Worm (Caenorhabditis elegans) whole organism, L4 larva: Measurements from ENCODE around the gene F49C12.15.
A peak's percentile ranks its signal among the peaks of the same experiment; 100 is the strongest.

ENCODE experiments used
- D1046.2 ChIP-seq: fragments of 200-800 bp; sonication (Bioruptor generic); IDR thresholded peaks from 2 replicates; pipeline ENCODE4 v1.3.6; 2022; ENCODE audit warnings: missing genetic modification characterization, missing compliant biosample characterization
- F10B5.3 ChIP-seq: sonication (generic microtip); optimal IDR thresholded peaks from 2 replicates; lab custom pipeline; 2016; ENCODE audit warnings: mild to moderate bottlenecking, missing genetic modification characterization, missing compliant biosample characterization
- F26F4.8 ChIP-seq: fragments of 200-800 bp; sonication (Bioruptor generic); conservative IDR thresholded peaks from 2 replicates; pipeline ENCODE4 v1.3.6; 2022; ENCODE audit warnings: missing genetic modification characterization, missing compliant biosample characterization
- F37D6.2 ChIP-seq: sonication (generic microtip); optimal IDR thresholded peaks from 2 replicates; lab custom pipeline; 2016; ENCODE audit warnings: mild to moderate bottlenecking, missing genetic modification characterization, missing compliant biosample characterization
- T20F7.1 ChIP-seq: fragments of 200-800 bp; sonication (Bioruptor generic); optimal IDR thresholded peaks from 2 replicates; lab custom pipeline; 2018; ENCODE audit warnings: mild to moderate bottlenecking, missing genetic modification characterization, missing compliant biosample characterization
- T26A8.4 ChIP-seq: fragments of 200-800 bp; sonication (Bioruptor generic); IDR thresholded peaks from 2 replicates; pipeline ENCODE4 v1.3.6; 2022; ENCODE audit warnings: missing genetic modification characterization, missing compliant biosample characterization
- Y5F2A.4 ChIP-seq: fragments of 200-800 bp; sonication (Bioruptor generic); optimal IDR thresholded peaks from 2 replicates; lab custom pipeline; 2018; ENCODE audit warnings: mild to moderate bottlenecking, missing genetic modification characterization, missing compliant biosample characterization
- ZK546.5 ChIP-seq, 2 experiments: sonication (generic microtip); optimal IDR thresholded peaks; 2 replicates each; lab custom pipeline; 2017; ENCODE audit warnings: missing biosample characterization in 2 of 2, missing genetic modification characterization in 2 of 2
- ama-1 ChIP-seq: fragments of 150-350 bp; optimal IDR thresholded peaks from 2 replicates; lab custom pipeline; 2014; ENCODE audit warnings: inconsistent platforms, mixed read lengths
- attf-4 ChIP-seq: sonication (generic microtip); optimal IDR thresholded peaks from 3 replicates; lab custom pipeline; 2017; ENCODE audit warnings: missing biosample characterization, missing genetic modification characterization
- ceh-32 ChIP-seq: sonication (generic microtip); optimal IDR thresholded peaks from 2 replicates; lab custom pipeline; 2016; ENCODE audit warnings: mild to moderate bottlenecking, missing genetic modification characterization, missing compliant biosample characterization; ENCODE audit not compliant: poor library complexity
- ceh-44 ChIP-seq: fragments of 200-800 bp; sonication (Bioruptor generic); IDR thresholded peaks from 2 replicates; pipeline ENCODE4 v1.3.6; 2022; ENCODE audit warnings: missing genetic modification reagents, missing genetic modification characterization, missing compliant biosample characterization
- cey-2 ChIP-seq: sonication (generic microtip); optimal IDR thresholded peaks from 3 replicates; lab custom pipeline; 2017; ENCODE audit warnings: missing genetic modification characterization, mild to moderate bottlenecking, missing compliant biosample characterization, antibody characterized with exemption, borderline replicate concordance; ENCODE audit not compliant: insufficient read depth
- ctbp-1 ChIP-seq: fragments of 200-800 bp; sonication (Bioruptor generic); IDR thresholded peaks from 2 replicates; pipeline ENCODE4 v1.3.6; 2022; ENCODE audit warnings: missing genetic modification reagents, missing genetic modification characterization, missing compliant biosample characterization
- daf-16 ChIP-seq, 3 experiments: sonication (generic microtip); optimal IDR thresholded peaks; 2 replicates each; lab custom pipeline; 2016 to 2017; ENCODE audit warnings: missing genetic modification characterization in 3 of 3, missing genetic modification reagents in 3 of 3, mild to moderate bottlenecking in 2 of 3, missing compliant biosample characterization in 2 of 3, missing biosample characterization in 1 of 3, moderate library complexity in 1 of 3
- dmd-8 ChIP-seq: fragments of 200-800 bp; sonication (Bioruptor generic); IDR thresholded peaks from 2 replicates; pipeline ENCODE4 v1.3.6; 2022; ENCODE audit warnings: missing genetic modification characterization, missing compliant biosample characterization
- dpl-1 ChIP-seq: fragments of 150-350 bp; optimal IDR thresholded peaks from 2 replicates; lab custom pipeline; 2014; ENCODE audit warnings: missing biosample characterization, missing genetic modification reagents, missing genetic modification characterization
- egl-27 ChIP-seq: sonication (generic microtip); optimal IDR thresholded peaks from 3 replicates; lab custom pipeline; 2017; ENCODE audit warnings: missing biosample characterization, missing genetic modification reagents, missing genetic modification characterization
- fkh-10 ChIP-seq: fragments of 150-350 bp; optimal IDR thresholded peaks from 2 replicates; lab custom pipeline; 2014; ENCODE audit warnings: missing biosample characterization, missing genetic modification reagents, missing genetic modification characterization
- fos-1 ChIP-seq: fragments of 150-350 bp; optimal IDR thresholded peaks from 2 replicates; lab custom pipeline; 2014; ENCODE audit warnings: missing biosample characterization, missing genetic modification characterization
- gei-8 ChIP-seq: fragments of 200-800 bp; sonication (Bioruptor generic); optimal IDR thresholded peaks from 2 replicates; lab custom pipeline; 2018; ENCODE audit warnings: mild to moderate bottlenecking, missing genetic modification characterization, missing compliant biosample characterization
- hif-1 ChIP-seq, 2 experiments: sonication (generic microtip); optimal IDR thresholded peaks; 2 replicates each; lab custom pipeline; 2016 to 2017; ENCODE audit warnings: missing compliant biosample characterization in 2 of 2, missing genetic modification characterization in 2 of 2, missing genetic modification reagents in 2 of 2, missing genotype in 2 of 2, mild to moderate bottlenecking in 1 of 2
- hlh-11 ChIP-seq: fragments of 200-800 bp; sonication (Bioruptor generic); optimal IDR thresholded peaks from 2 replicates; lab custom pipeline; 2018; ENCODE audit warnings: mild to moderate bottlenecking, missing genetic modification characterization, missing compliant biosample characterization
- lsy-2 ChIP-seq, 2 experiments: fragments of 150-350 bp in 1 of 2; sonication (generic microtip) in 1 of 2; optimal IDR thresholded peaks; 2 replicates each; lab custom pipeline; 2014 to 2017; ENCODE audit warnings: missing biosample characterization in 2 of 2, missing genetic modification characterization in 2 of 2
- madf-5 ChIP-seq, 2 experiments: fragments of 200-800 bp; sonication (Bioruptor generic); IDR thresholded peaks; 2 replicates each; pipeline ENCODE4 v1.3.6; 2022; ENCODE audit warnings: missing compliant biosample characterization in 2 of 2, missing genetic modification characterization in 2 of 2
- mdl-1 ChIP-seq, 2 experiments: fragments of 150-350 bp in 1 of 2; sonication (generic microtip) in 1 of 2; optimal IDR thresholded peaks; 2 replicates each; lab custom pipeline; 2014 to 2017; ENCODE audit warnings: missing biosample characterization in 2 of 2, missing genetic modification characterization in 2 of 2
- mdt-29 ChIP-seq: fragments of 200-800 bp; sonication (Bioruptor generic); IDR thresholded peaks from 2 replicates; pipeline ENCODE4 v1.3.6; 2022; ENCODE audit warnings: missing genetic modification reagents, missing genetic modification characterization, missing compliant biosample characterization
- mxl-2 ChIP-seq: fragments of 200-800 bp; sonication (Bioruptor generic); conservative IDR thresholded peaks from 2 replicates; pipeline ENCODE4 v1.3.6; 2022; ENCODE audit warnings: missing genetic modification reagents, missing genetic modification characterization, missing compliant biosample characterization
- nhr-102 ChIP-seq: sonication (generic microtip); optimal IDR thresholded peaks from 2 replicates; lab custom pipeline; 2016; ENCODE audit warnings: mild to moderate bottlenecking, missing genetic modification characterization, moderate library complexity, missing compliant biosample characterization
- nhr-11 ChIP-seq: fragments of 150-350 bp; optimal IDR thresholded peaks from 2 replicates; lab custom pipeline; 2014; ENCODE audit warnings: missing biosample characterization, missing genetic modification characterization
- nhr-111 ChIP-seq: fragments of 200-800 bp; sonication (Bioruptor generic); optimal IDR thresholded peaks from 2 replicates; lab custom pipeline; 2018; ENCODE audit warnings: mild to moderate bottlenecking, missing genetic modification characterization, missing compliant biosample characterization
- nhr-25 ChIP-seq: sonication (generic microtip); optimal IDR thresholded peaks from 2 replicates; lab custom pipeline; 2017; ENCODE audit warnings: missing genetic modification characterization, mild to moderate bottlenecking, missing compliant biosample characterization, antibody characterized with exemption, moderate library complexity, borderline replicate concordance; ENCODE audit not compliant: insufficient read depth
- nhr-28 ChIP-seq: fragments of 150-350 bp; optimal IDR thresholded peaks from 2 replicates; lab custom pipeline; 2014; ENCODE audit warnings: missing biosample characterization, missing genetic modification characterization
- nhr-41 ChIP-seq: fragments of 200-800 bp; sonication (Bioruptor generic); IDR thresholded peaks from 2 replicates; pipeline ENCODE4 v1.3.6; 2022; ENCODE audit warnings: missing genetic modification reagents, missing genetic modification characterization, missing compliant biosample characterization
- nhr-77 ChIP-seq: fragments of 150-350 bp; optimal IDR thresholded peaks from 2 replicates; lab custom pipeline; 2014; ENCODE audit warnings: missing biosample characterization, missing genetic modification characterization
- pha-4 ChIP-seq, 2 experiments: fragments of 150-350 bp in 1 of 2; fragments of 200-800 bp in 1 of 2; sonication (Bioruptor generic) in 1 of 2; IDR thresholded peaks in 1 of 2; optimal IDR thresholded peaks in 1 of 2; 2 replicates each; pipeline versions ENCODE4 v1.3.6 to Lab custom; 2014 to 2022; ENCODE audit warnings: missing genetic modification characterization in 2 of 2, missing genetic modification reagents in 2 of 2, missing biosample characterization in 1 of 2, missing compliant biosample characterization in 1 of 2
- pqm-1 ChIP-seq: sonication (generic microtip); optimal IDR thresholded peaks from 2 replicates; lab custom pipeline; 2017; ENCODE audit warnings: missing biosample characterization, missing genetic modification characterization
- sdz-12 ChIP-seq: fragments of 200-800 bp; sonication (Bioruptor generic); optimal IDR thresholded peaks from 2 replicates; lab custom pipeline; 2018; ENCODE audit warnings: mild to moderate bottlenecking, missing genetic modification characterization, missing compliant biosample characterization
- set-16 ChIP-seq: fragments of 200-800 bp; sonication (Bioruptor generic); IDR thresholded peaks from 2 replicates; pipeline ENCODE4 v1.3.6; 2022; ENCODE audit warnings: missing genetic modification reagents, missing genetic modification characterization, missing compliant biosample characterization
- skn-1 ChIP-seq: fragments of 150-350 bp; optimal IDR thresholded peaks from 2 replicates; lab custom pipeline; 2014; ENCODE audit warnings: missing biosample characterization, missing genetic modification characterization
- snpc-1.2 ChIP-seq: fragments of 200-800 bp; sonication (Bioruptor generic); IDR thresholded peaks from 2 replicates; pipeline ENCODE4 v1.3.6; 2022; ENCODE audit warnings: missing genetic modification reagents, missing genetic modification characterization, missing compliant biosample characterization
- spr-3 ChIP-seq: fragments of 200-800 bp; sonication (Bioruptor generic); optimal IDR thresholded peaks from 2 replicates; lab custom pipeline; 2018; ENCODE audit warnings: mild to moderate bottlenecking, missing genetic modification characterization, missing compliant biosample characterization
- unc-130 ChIP-seq: sonication (generic microtip); optimal IDR thresholded peaks from 2 replicates; lab custom pipeline; 2016; ENCODE audit warnings: missing genetic modification reagents, missing genetic modification characterization, missing compliant biosample characterization
- unc-39 ChIP-seq: sonication (generic microtip); optimal IDR thresholded peaks from 2 replicates; lab custom pipeline; 2017; ENCODE audit warnings: missing biosample characterization, missing genetic modification characterization
- zag-1 ChIP-seq: fragments of 150-350 bp; optimal IDR thresholded peaks from 2 replicates; lab custom pipeline; 2014; ENCODE audit warnings: missing biosample characterization, missing genetic modification characterization
- zfp-3 ChIP-seq: fragments of 200-800 bp; sonication (Bioruptor generic); conservative IDR thresholded peaks from 2 replicates; pipeline ENCODE4 v1.3.6; 2022; ENCODE audit warnings: missing genetic modification reagents, missing genetic modification characterization, missing compliant biosample characterization
- zip-11 ChIP-seq: fragments of 200-800 bp; sonication (Bioruptor generic); IDR thresholded peaks from 2 replicates; pipeline ENCODE4 v1.3.6; 2022; ENCODE audit warnings: missing genetic modification characterization, missing compliant biosample characterization
- ztf-11 ChIP-seq: fragments of 150-350 bp; optimal IDR thresholded peaks from 2 replicates; lab custom pipeline; 2014; ENCODE audit warnings: missing biosample characterization, missing genetic modification characterization

The F49C12.15 gene

ce11 chrIV:9333007-9333406 is 8.8 kb downstream of the F49C12.15 start (continued):
- peak; percentile 82 for TF ChIP-seq nhr-77 (tag; lab: Kevin White, UChicago)
- TF ChIP-seq egl-27: no peak
- TF ChIP-seq cey-2 (tag; lab: Kevin White, UChicago): no peak
- TF ChIP-seq mdl-1 (tag; optimal IDR thresholded peaks at IDR 0.05; lab: Kevin White, UChicago): no peak
- TF ChIP-seq ztf-11: no peak
- TF ChIP-seq attf-4 (tag; lab: Kevin White, UChicago): no peak
- no peak for TF ChIP-seq F37D6.2 (tag; lab: Kevin White, UChicago)
- TF ChIP-seq F26F4.8 (GFP tag; lab: Robert Waterston, UW): no peak
- TF ChIP-seq unc-130 (GFP tag; lab: Kevin White, UChicago): no peak
- no peak for TF ChIP-seq hif-1 (tag; optimal IDR thresholded peaks at IDR 0.05; lab: Kevin White, UChicago)
- TF ChIP-seq spr-3: no peak
- peak; percentile 79 for TF ChIP-seq hlh-11 (tag; lab: Kevin White, UChicago)
- TF ChIP-seq T20F7.1: peak; percentile 29
- TF ChIP-seq Y5F2A.4: no peak
- peak; percentile 24 for TF ChIP-seq nhr-102 (tag; lab: Kevin White, UChicago)
- no peak for TF ChIP-seq F10B5.3 (tag; lab: Kevin White, UChicago)
- TF ChIP-seq mxl-2 (GFP tag; lab: Robert Waterston, UW): no peak
- no peak for TF ChIP-seq zip-11 (GFP tag; lab: Robert Waterston, UW)
- no peak for TF ChIP-seq nhr-11 (tag; lab: Kevin White, UChicago)
- TF ChIP-seq sdz-12 (GFP tag; lab: Kevin White, UChicago): no peak
- no peak for TF ChIP-seq skn-1 (tag; lab: Kevin White, UChicago)
- TF ChIP-seq ceh-32 (tag; lab: Kevin White, UChicago): no peak
- no peak for TF ChIP-seq unc-39 (tag; lab: Kevin White, UChicago)
- TF ChIP-seq ama-1 (lab: Kevin White, UChicago): peak; percentile 34
- no peak for TF ChIP-seq mdt-29 (GFP tag; lab: Robert Waterston, UW)
- TF ChIP-seq nhr-25 (tag; lab: Kevin White, UChicago): no peak
- no peak for TF ChIP-seq ceh-44 (GFP tag; lab: Robert Waterston, UW)
- no peak for TF ChIP-seq lsy-2 (tag; optimal IDR thresholded peaks at IDR 0.05; lab: Kevin White, UChicago)
- TF ChIP-seq dmd-8: no peak
- TF ChIP-seq T26A8.4 (GFP tag; lab: Robert Waterston, UW): no peak
- no peak for TF ChIP-seq fos-1 (tag; lab: Kevin White, UChicago)
- no peak for TF ChIP-seq pha-4 (GFP tag; IDR thresholded peaks at IDR 0.05; lab: Robert Waterston, UW)
- TF ChIP-seq pha-4 (tag; optimal IDR thresholded peaks at IDR 0.05; lab: Kevin White, UChicago): no peak
- TF ChIP-seq nhr-28: peak; percentile 91
- no peak for TF ChIP-seq madf-5 (GFP tag; IDR thresholded peaks at IDR 0.05; lab: Robert Waterston, UW)
- no peak for TF ChIP-seq nhr-111 (GFP tag; lab: Kevin White, UChicago)
- peak in 1 of 2 experiments; percentile 2 for TF ChIP-seq daf-16 (GFP tag; optimal IDR thresholded peaks at IDR 0.05; lab: Kevin White, UChicago)
- TF ChIP-seq daf-16 (tag; optimal IDR thresholded peaks at IDR 0.05; lab: Kevin White, UChicago): peak; percentile 59
- TF ChIP-seq set-16 (GFP tag; lab: Robert Waterston, UW): no peak
- no peak for TF ChIP-seq zfp-3 (GFP tag; lab: Robert Waterston, UW)
- TF ChIP-seq fkh-10 (GFP tag; lab: Kevin White, UChicago): no peak
- no peak for TF ChIP-seq ctbp-1
- no peak for TF ChIP-seq ZK546.5 (tag; optimal IDR thresholded peaks at IDR 0.05; lab: Kevin White, UChicago)
- TF ChIP-seq zag-1 (tag; lab: Kevin White, UChicago): no peak
- 0 out of 2 replicates have a peak, but pooled peaks have one; percentile 40 for TF ChIP-seq nhr-41 (GFP tag; lab: Robert Waterston, UW)
- no peak for TF ChIP-seq dpl-1 (GFP tag; lab: Kevin White, UChicago)
- TF ChIP-seq gei-8 (GFP tag; lab: Kevin White, UChicago): no peak
- no peak for TF ChIP-seq snpc-1.2
- TF ChIP-seq pqm-1 (tag; lab: Kevin White, UChicago): peak; percentile 97
- no peak for TF ChIP-seq D1046.2 (GFP tag; lab: Robert Waterston, UW)
- TF ChIP-seq, all 104 proteins: peak for 19
